Fruit fly (Drosophila melanogaster): Measurements from ENCODE around the gene knrl.
A peak's percentile ranks its signal among the peaks of the same experiment; 100 is the strongest.

knrl gene

DNA sequence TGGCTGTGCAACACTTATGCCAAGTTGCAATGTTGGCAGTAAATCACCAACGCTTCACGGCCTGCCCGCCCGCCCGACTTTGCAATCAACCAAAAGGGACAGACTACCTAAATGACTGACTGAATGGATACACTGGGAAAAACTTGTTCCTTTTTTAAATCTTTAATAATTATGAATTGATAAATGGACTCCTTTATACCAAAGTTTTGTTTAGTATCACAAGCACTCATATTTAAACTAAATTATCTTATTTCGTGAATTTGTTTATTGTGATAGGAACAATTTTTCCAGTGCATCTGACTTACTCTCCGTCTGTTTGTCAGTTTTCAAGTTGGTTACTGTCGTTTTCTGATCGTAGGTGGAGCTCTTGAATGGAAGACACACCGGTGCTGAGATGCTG lies 19.8 kb downstream of the knrl start (continued):
- TF ChIP-seq Chrac-16 (GFP tag; optimal IDR thresholded peaks at IDR 0.05) (peak; percentile 24), Xrp1 (GFP tag; IDR thresholded peaks at IDR 0.05) (peak; percentile 70; the same call in 1 of the 2 replicates), CG34422 (GFP tag; IDR thresholded peaks at IDR 0.05) (0 out of 3 replicates have a peak, but pooled peaks have one; percentile 17), CG4424 (GFP tag; optimal IDR thresholded peaks at IDR 0.05) (peak; percentile 45), chm (GFP tag; IDR thresholded peaks at IDR 0.05) (no peak), unc-4 (GFP tag; IDR thresholded peaks at IDR 0.05; ENCODE audit: partially characterized antibody) (no peak), Camta (GFP tag; optimal IDR thresholded peaks at IDR 0.05) (peak; percentile 13), vvl (GFP tag; IDR thresholded peaks at IDR 0.05) (peak; percentile 76), ken (GFP tag; IDR thresholded peaks at IDR 0.05) (no peak), phol (tag; optimal IDR thresholded peaks at IDR 0.05) (peak; percentile 59), insv (GFP tag; optimal IDR thresholded peaks at IDR 0.05) (no peak), CG10979 (tag; optimal IDR thresholded peaks at IDR 0.05) (peak; percentile 64), CG4820 (GFP tag; optimal IDR thresholded peaks at IDR 0.05) (peak; percentile 25), Med (GFP tag) (peak; percentile 75), ci (GFP tag; IDR thresholded peaks at IDR 0.05) (peak; percentile 64; the same call in 2 of the 3 replicates), CG12299 (tag; optimal IDR thresholded peaks at IDR 0.05) (no peak), ems (GFP tag; optimal IDR thresholded peaks at IDR 0.05) (peak; percentile 13), CG33213 (GFP tag; optimal IDR thresholded peaks at IDR 0.05) (no peak), Deaf1 (tag; optimal IDR thresholded peaks at IDR 0.05) (no peak), esg (GFP tag; conservative IDR thresholded peaks at IDR 0.05) (peak; percentile 46; the same call in 1 of the 2 replicates), CG31441 (GFP tag; IDR thresholded peaks at IDR 0.05) (peak; percentile 57; the same call in 1 of the 2 replicates), pzg (GFP tag; optimal IDR thresholded peaks at IDR 0.05) (no peak), exex (tag; optimal IDR thresholded peaks at IDR 0.05) (no peak), CG5245 (GFP tag; optimal IDR thresholded peaks at IDR 0.05) (no peak), CG4404 (GFP tag; IDR thresholded peaks at IDR 0.05) (peak; percentile 61), BEAF-32 (GFP tag; optimal IDR thresholded peaks at IDR 0.05) (no peak), sens-2 (GFP tag; IDR thresholded peaks at IDR 0.05) (no peak), Bgb (GFP tag; IDR thresholded peaks at IDR 0.05; ENCODE audit: partially characterized antibody) (no peak), CG10959 (GFP tag; IDR thresholded peaks at IDR 0.05) (peak; percentile 31; the same call in 1 of the 2 replicates), CG1602 (GFP tag; optimal IDR thresholded peaks at IDR 0.05) (peak; percentile 24), bsh (GFP tag; optimal IDR thresholded peaks at IDR 0.05) (peak; percentile 57 to 66), HLH54F (GFP tag; optimal IDR thresholded peaks at IDR 0.05) (no peak), CG12659 (GFP tag; optimal IDR thresholded peaks at IDR 0.05) (peak; percentile 11), D19A (tag; optimal IDR thresholded peaks at IDR 0.05) (peak; percentile 29), gem (tag; optimal IDR thresholded peaks at IDR 0.05) (peak; percentile 75), CG2120 (GFP tag; optimal IDR thresholded peaks at IDR 0.05) (no peak), row (GFP tag; IDR thresholded peaks at IDR 0.05) (peak; percentile 57), wek (GFP tag; optimal IDR thresholded peaks at IDR 0.05) (no peak), ase (GFP tag; IDR thresholded peaks at IDR 0.05) (peak; percentile 42; the same call in 1 of the 3 replicates), pan (optimal IDR thresholded peaks at IDR 0.05) (no peak), pan (GFP tag; optimal IDR thresholded peaks at IDR 0.05 in 1 of 2, IDR thresholded peaks at IDR 0.05 in 1 of 2) (peak in 1 of 2 experiments; percentile 60), D19B (GFP tag; optimal IDR thresholded peaks at IDR 0.05) (no peak), trem (tag; optimal IDR thresholded peaks at IDR 0.05) (peak; percentile 25), Gug (GFP tag; IDR thresholded peaks at IDR 0.05) (no peak), mld (GFP tag; IDR thresholded peaks at IDR 0.05; ENCODE audit: partially characterized antibody) (no peak), zf30C (GFP tag; optimal IDR thresholded peaks at IDR 0.05) (no peak), CG9932 (GFP tag; IDR thresholded peaks at IDR 0.05) (no peak), Xbp1 (GFP tag; optimal IDR thresholded peaks at IDR 0.05) (peak; percentile 41), Dip3 (GFP tag; optimal IDR thresholded peaks at IDR 0.05) (no peak), zen (tag; optimal IDR thresholded peaks at IDR 0.05) (peak; percentile 93), peb (GFP tag; IDR thresholded peaks at IDR 0.05) (no peak)

Measured in whole organism, embryonic.